Fruit fly (Drosophila melanogaster): ENCODE data around the gene meigo.

DNA sequence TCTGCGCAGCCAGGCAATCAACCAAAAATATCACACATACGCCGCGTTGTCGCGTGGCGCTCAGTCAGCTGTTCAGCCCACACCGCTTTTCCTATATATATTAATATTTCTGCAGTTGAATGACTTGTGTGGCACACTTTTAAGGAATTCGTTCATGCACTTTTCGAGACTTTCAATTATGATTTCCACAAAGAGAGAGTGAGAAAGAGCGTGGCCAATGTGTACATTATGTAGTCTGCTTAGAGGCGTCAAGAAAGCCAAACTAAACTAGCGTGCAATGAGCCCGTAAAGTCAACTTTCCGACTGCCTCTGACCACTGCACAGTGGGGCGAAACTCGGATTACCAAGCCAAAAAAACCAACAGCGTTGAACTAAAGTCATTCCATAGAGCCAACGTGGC lies 16.1 kb downstream of the meigo start:
- TF ChIP-seq ovo (GFP tag; optimal IDR thresholded peaks at IDR 0.05) (no peak), Crg-1 (GFP tag; optimal IDR thresholded peaks at IDR 0.05) (no peak), kay (GFP tag; ENCODE audit: borderline replicate concordance) (no peak), cic (GFP tag; optimal IDR thresholded peaks at IDR 0.05) (no peak), CG33017 (tag; optimal IDR thresholded peaks at IDR 0.05) (no peak), CG11617 (GFP tag; optimal IDR thresholded peaks at IDR 0.05) (no peak), Mnt (GFP tag; optimal IDR thresholded peaks at IDR 0.05) (no peak), bab1 (GFP tag; optimal IDR thresholded peaks at IDR 0.05) (no peak), toe (GFP tag; optimal IDR thresholded peaks at IDR 0.05) (no peak), CG5204 (GFP tag; optimal IDR thresholded peaks at IDR 0.05) (no peak), CG12768 (GFP tag; optimal IDR thresholded peaks at IDR 0.05) (no peak), tj (GFP tag; optimal IDR thresholded peaks at IDR 0.05) (no peak), cnc (optimal IDR thresholded peaks at IDR 0.05) (no peak), Clk (GFP tag; optimal IDR thresholded peaks at IDR 0.05) (no peak)
